Fruit fly (Drosophila melanogaster) whole organism, embryonic: Measurements from ENCODE around the gene CG8891.
A peak's percentile ranks its signal among the peaks of the same experiment; 100 is the strongest.

ENCODE experiments used
- Asciz ChIP-seq: fragments of 200-800 bp; sonication (Bioruptor generic); optimal IDR thresholded peaks from 2 replicates; lab custom pipeline; 2017; ENCODE audit warnings: missing biosample characterization, mild to moderate bottlenecking, missing genetic modification characterization, missing genetic modification reagents
- Atf6 ChIP-seq: fragments of 200-800 bp; sonication (Bioruptor generic); IDR thresholded peaks from 2 replicates; pipeline ENCODE4 v1.3.6; 2022; ENCODE audit warnings: missing biosample characterization, missing genetic modification characterization
- Awh ChIP-seq: fragments of 200-800 bp; sonication (Bioruptor generic); IDR thresholded peaks from 2 replicates; pipeline ENCODE4, ENCODE4 v1.3.6; 2022; ENCODE audit warnings: missing biosample characterization, missing genetic modification characterization
- CG11085 ChIP-seq: fragments of 200-800 bp; sonication (Bioruptor generic); IDR thresholded peaks from 2 replicates; pipeline ENCODE4 v1.3.6; 2022; ENCODE audit warnings: missing biosample characterization, missing genetic modification characterization
- CG13123 ChIP-seq: fragments of 200-800 bp; sonication (Bioruptor generic); optimal IDR thresholded peaks from 2 replicates; lab custom pipeline; 2016; ENCODE audit warnings: missing biosample characterization, missing genetic modification characterization
- CG14014 ChIP-seq: fragments of 200-800 bp; sonication (Bioruptor generic); IDR thresholded peaks from 2 replicates; pipeline ENCODE4 v1.3.6; 2022; ENCODE audit warnings: missing biosample characterization, missing genetic modification characterization
- CG14050 ChIP-seq: fragments of 200-800 bp; sonication (Bioruptor generic); IDR thresholded peaks from 3 replicates; pipeline ENCODE4 v1.3.6; 2022; ENCODE audit warnings: missing biosample characterization, missing genetic modification characterization
- CG16815 ChIP-seq: fragments of 200-800 bp; sonication (Bioruptor generic); optimal IDR thresholded peaks from 3 replicates; lab custom pipeline; 2017; ENCODE audit warnings: missing biosample characterization, mild to moderate bottlenecking, missing genetic modification characterization
- CG17385 ChIP-seq: fragments of 200-800 bp; sonication (Bioruptor generic); optimal IDR thresholded peaks from 3 replicates; lab custom pipeline; 2018; ENCODE audit warnings: missing biosample characterization, mild to moderate bottlenecking, missing genetic modification characterization
- CG17912 ChIP-seq: fragments of 200-800 bp; sonication (Bioruptor generic); optimal IDR thresholded peaks from 2 replicates; lab custom pipeline; 2018; ENCODE audit warnings: missing biosample characterization, mild to moderate bottlenecking, missing genetic modification characterization
- CG18262 ChIP-seq: fragments of 200-800 bp; optimal IDR thresholded peaks from 3 replicates; lab custom pipeline; 2019; ENCODE audit warnings: missing biosample characterization, mild to moderate bottlenecking, missing genetic modification characterization, moderate library complexity
- CG2199 ChIP-seq: fragments of 200-800 bp; sonication (Bioruptor generic); IDR thresholded peaks from 3 replicates; pipeline ENCODE4 v1.3.6; 2022; ENCODE audit warnings: missing biosample characterization, missing genetic modification characterization
- CG31224 ChIP-seq: fragments of 200-800 bp; sonication (Bioruptor generic); IDR thresholded peaks from 2 replicates; pipeline ENCODE4 v1.3.6; 2022; ENCODE audit warnings: missing biosample characterization, missing genetic modification characterization
- CG31441 ChIP-seq: fragments of 200-800 bp; sonication (Bioruptor generic); IDR thresholded peaks from 2 replicates; pipeline ENCODE4 v1.3.6; 2022; ENCODE audit warnings: missing biosample characterization, missing genetic modification characterization
- CG3726 ChIP-seq: fragments of 200-800 bp; sonication (Bioruptor generic); IDR thresholded peaks from 3 replicates; pipeline ENCODE4, ENCODE4 v1.3.6; 2022; ENCODE audit warnings: missing biosample characterization, missing genetic modification characterization
- CG3838 ChIP-seq: fragments of 200-800 bp; sonication (Bioruptor generic); optimal IDR thresholded peaks from 3 replicates; lab custom pipeline; 2016; ENCODE audit warnings: missing biosample characterization, missing genetic modification characterization
- CG7963 ChIP-seq: fragments of 200-800 bp; sonication (Bioruptor generic); IDR thresholded peaks from 3 replicates; pipeline ENCODE4 v1.3.6; 2022; ENCODE audit warnings: missing biosample characterization, missing genetic modification characterization; ENCODE audit not compliant: partially characterized antibody
- CG9817 ChIP-seq: fragments of 200-800 bp; sonication (Bioruptor generic); optimal IDR thresholded peaks from 2 replicates; lab custom pipeline; 2018; ENCODE audit warnings: missing biosample characterization, mild to moderate bottlenecking, missing genetic modification characterization, moderate library complexity
- Dip2 ChIP-seq: fragments of 200-800 bp; sonication (Bioruptor generic); IDR thresholded peaks from 2 replicates; pipeline ENCODE4 v1.3.6; 2022; ENCODE audit warnings: missing biosample characterization, missing genetic modification characterization
- Doc3 ChIP-seq: fragments of 200-800 bp; sonication (Bioruptor generic); IDR thresholded peaks from 3 replicates; pipeline ENCODE4 v1.3.6; 2022; ENCODE audit warnings: missing biosample characterization, missing genetic modification characterization; ENCODE audit not compliant: partially characterized antibody
- Elba2 ChIP-seq: fragments of 200-800 bp; sonication (Bioruptor generic); optimal IDR thresholded peaks from 3 replicates; lab custom pipeline; 2016; ENCODE audit warnings: missing biosample characterization, missing genetic modification characterization
- HLH4C ChIP-seq: fragments of 200-800 bp; sonication (Bioruptor generic); IDR thresholded peaks from 3 replicates; pipeline ENCODE4 v1.3.6; 2022; ENCODE audit warnings: missing biosample characterization, missing genetic modification characterization; ENCODE audit not compliant: partially characterized antibody
- Hr3 ChIP-seq: fragments of 200-800 bp; sonication (Bioruptor generic); optimal IDR thresholded peaks from 3 replicates; lab custom pipeline; 2016; ENCODE audit warnings: missing biosample characterization, missing genetic modification characterization
- Hr39 ChIP-seq: fragments of >200 bp; optimal IDR thresholded peaks from 2 replicates; lab custom pipeline; 2017
- Hr78 ChIP-seq, 2 experiments: fragments of 200-800 bp in 1 of 2; fragments of >200 bp in 1 of 2; sonication (Bioruptor generic) in 1 of 2; optimal IDR thresholded peaks; 2 replicates each; lab custom pipeline; 2017 to 2019; ENCODE audit warnings: missing biosample characterization in 2 of 2, missing genetic modification characterization in 2 of 2, mild to moderate bottlenecking in 1 of 2, moderate library complexity in 1 of 2
- MBD-R2 ChIP-seq: fragments of 200-800 bp; sonication (Bioruptor generic); IDR thresholded peaks from 2 replicates; pipeline ENCODE4 v1.3.6; 2022; ENCODE audit warnings: missing biosample characterization, missing genetic modification characterization
- Ravus ChIP-seq: fragments of 200-800 bp; sonication (Bioruptor generic); IDR thresholded peaks from 2 replicates; pipeline ENCODE4 v1.3.6; 2022; ENCODE audit warnings: missing biosample characterization, missing genetic modification characterization
- abd-A ChIP-seq: fragments of 200-800 bp; sonication (Bioruptor generic); optimal IDR thresholded peaks from 3 replicates; lab custom pipeline; 2019; ENCODE audit warnings: missing biosample characterization, mild to moderate bottlenecking, missing genetic modification characterization, moderate library complexity
- amos ChIP-seq: fragments of 200-800 bp; sonication (Bioruptor generic); IDR thresholded peaks from 2 replicates; pipeline ENCODE4 v1.3.6; 2022; ENCODE audit warnings: missing biosample characterization, missing genetic modification characterization; ENCODE audit not compliant: partially characterized antibody
- az2 ChIP-seq: fragments of 200-800 bp; sonication (Bioruptor generic); optimal IDR thresholded peaks from 3 replicates; lab custom pipeline; 2016; ENCODE audit warnings: missing biosample characterization, missing genetic modification characterization
- bab2 ChIP-seq: fragments of 200-800 bp; sonication (Bioruptor generic); optimal IDR thresholded peaks from 2 replicates; lab custom pipeline; 2016; ENCODE audit warnings: missing biosample characterization, missing genetic modification characterization
- bigmax ChIP-seq: fragments of 200-800 bp; sonication (Bioruptor generic); optimal IDR thresholded peaks from 2 replicates; lab custom pipeline; 2018; ENCODE audit warnings: missing biosample characterization, mild to moderate bottlenecking, missing genetic modification characterization
- crol ChIP-seq: fragments of 200-800 bp; sonication (Bioruptor generic); IDR thresholded peaks from 2 replicates; pipeline ENCODE4 v1.3.6; 2022; ENCODE audit warnings: missing biosample characterization, missing genetic modification characterization
- dimm ChIP-seq: fragments of 200-800 bp; sonication (Bioruptor generic); IDR thresholded peaks from 2 replicates; pipeline ENCODE4 v1.3.6; 2022; ENCODE audit warnings: missing biosample characterization, missing genetic modification characterization
- esg ChIP-seq: fragments of 200-800 bp; sonication (Bioruptor generic); conservative IDR thresholded peaks from 2 replicates; pipeline ENCODE4 v1.3.6; 2022; ENCODE audit warnings: missing biosample characterization, missing genetic modification characterization
- fd3F ChIP-seq: fragments of 200-800 bp; sonication (Bioruptor generic); optimal IDR thresholded peaks from 2 replicates; lab custom pipeline; 2018; ENCODE audit warnings: missing biosample characterization, mild to moderate bottlenecking, missing genetic modification characterization, moderate library complexity
- gt ChIP-seq: fragments of 200-800 bp; sonication (Bioruptor generic); IDR thresholded peaks from 2 replicates; pipeline ENCODE4 v1.3.6; 2022; ENCODE audit warnings: missing biosample characterization, missing genetic modification characterization
- hb ChIP-seq: fragments of 200-800 bp; sonication (Bioruptor generic); IDR thresholded peaks from 3 replicates; pipeline ENCODE4 v1.3.6; 2022; ENCODE audit warnings: missing biosample characterization, missing genetic modification characterization; ENCODE audit not compliant: partially characterized antibody
- lbe ChIP-seq: fragments of 200-800 bp; sonication (Bioruptor generic); optimal IDR thresholded peaks from 2 replicates; lab custom pipeline; 2016; ENCODE audit warnings: missing biosample characterization, mild to moderate bottlenecking, missing genetic modification characterization
- lmd ChIP-seq: fragments of 200-800 bp; sonication (Bioruptor generic); IDR thresholded peaks from 2 replicates; pipeline ENCODE4 v1.3.6; 2022; ENCODE audit warnings: missing biosample characterization, missing genetic modification characterization
- maf-S ChIP-seq: fragments of 200-800 bp; sonication (Bioruptor generic); optimal IDR thresholded peaks from 2 replicates; lab custom pipeline; 2016; ENCODE audit warnings: missing biosample characterization, missing genetic modification characterization
- nerfin-2 ChIP-seq: fragments of 200-800 bp; sonication (Bioruptor generic); IDR thresholded peaks from 2 replicates; pipeline ENCODE4 v1.3.6; 2022; ENCODE audit warnings: missing biosample characterization, missing genetic modification characterization; ENCODE audit not compliant: partially characterized antibody
- pan ChIP-seq, 4 experiments: fragments of >200 bp in 3 of 4; fragments of 200-800 bp in 1 of 4; sonication (Bioruptor generic) in 1 of 4; optimal IDR thresholded peaks in 3 of 4; IDR thresholded peaks in 1 of 4; 2 replicates each; pipeline versions ENCODE4 v1.3.6 to Lab custom; 2017 to 2022; ENCODE audit warnings: missing biosample characterization in 2 of 4, missing genetic modification characterization in 2 of 4, mixed read lengths in 1 of 4
- pfk ChIP-seq: fragments of 200-800 bp; sonication (Bioruptor generic); optimal IDR thresholded peaks from 2 replicates; lab custom pipeline; 2018; ENCODE audit warnings: missing biosample characterization, mild to moderate bottlenecking, missing genetic modification characterization, moderate library complexity
- ro ChIP-seq: fragments of 200-800 bp; sonication (Bioruptor generic); IDR thresholded peaks from 2 replicates; pipeline ENCODE4 v1.3.6; 2022; ENCODE audit warnings: missing biosample characterization, missing genetic modification characterization
- run ChIP-seq: fragments of 200-800 bp; sonication (Bioruptor generic); optimal IDR thresholded peaks from 3 replicates; lab custom pipeline; 2018; ENCODE audit warnings: missing biosample characterization, mild to moderate bottlenecking, missing genetic modification characterization
- sima ChIP-seq: fragments of 200-800 bp; sonication (Bioruptor generic); optimal IDR thresholded peaks from 2 replicates; lab custom pipeline; 2016; ENCODE audit warnings: missing biosample characterization, missing genetic modification characterization
- tx ChIP-seq: fragments of 200-800 bp; sonication (Bioruptor generic); optimal IDR thresholded peaks from 2 replicates; lab custom pipeline; 2016; ENCODE audit warnings: missing biosample characterization, missing genetic modification characterization

CG8891 gene

dm6 chr2L:4997401-4998259 is 18.5 kb upstream of the CG8891 start (continued):
- TF ChIP-seq ro (GFP tag; lab: Robert Waterston, UW): peak; percentile 99
- peak; percentile 96 for TF ChIP-seq run
- TF ChIP-seq CG18262 (tag; lab: Kevin White, UChicago): peak; percentile 99
- peak; percentile 81; the same call in 1 of the 3 replicates for TF ChIP-seq hb
- peak; percentile 99 for TF ChIP-seq MBD-R2 (GFP tag; lab: Robert Waterston, UW)
- TF ChIP-seq Ravus (GFP tag; lab: Robert Waterston, UW): peak; percentile 98
- peak; percentile 98 for TF ChIP-seq dimm (GFP tag; lab: Robert Waterston, UW)
- TF ChIP-seq lmd (GFP tag; lab: Robert Waterston, UW): peak; percentile 99
- TF ChIP-seq CG14014 (GFP tag; lab: Robert Waterston, UW): peak; percentile 99
- peak; percentile 99 for TF ChIP-seq Hr3 (GFP tag; lab: Kevin White, UChicago)
- TF ChIP-seq abd-A (tag; lab: Kevin White, UChicago): peak; percentile 96
- no peak for TF ChIP-seq pan (optimal IDR thresholded peaks at IDR 0.05; lab: Kevin White, UChicago)
- peak in 1 of 2 experiments; percentile 99 for TF ChIP-seq pan (GFP tag; optimal IDR thresholded peaks at IDR 0.05 in 1 of 2, IDR thresholded peaks at IDR 0.05 in 1 of 2)
- TF ChIP-seq maf-S (GFP tag; lab: Kevin White, UChicago): peak; percentile 99
- peak; percentile 99 for TF ChIP-seq CG31441 (GFP tag; lab: Robert Waterston, UW)
- no peak; the same call in 2 of the 3 replicates for TF ChIP-seq Doc3 (GFP tag; lab: Robert Waterston, UW)
- peak; percentile 66 for TF ChIP-seq HLH4C (GFP tag; lab: Robert Waterston, UW)
- TF ChIP-seq Hr39 (lab: Kevin White, UChicago): no peak
- peak; percentile 98 for TF ChIP-seq lbe (GFP tag; lab: Kevin White, UChicago)
- TF ChIP-seq CG13123 (GFP tag; lab: Kevin White, UChicago): peak; percentile 98
- TF ChIP-seq esg: peak; percentile 99
- peak; percentile 96 for TF ChIP-seq CG17912 (GFP tag; lab: Kevin White, UChicago)
- peak; percentile 97 for TF ChIP-seq CG31224
- TF ChIP-seq CG3838: peak; percentile 96
- TF ChIP-seq fd3F (GFP tag; lab: Kevin White, UChicago): peak; percentile 97
- TF ChIP-seq bigmax (GFP tag; lab: Kevin White, UChicago): peak; percentile 80
- peak; percentile 99 for TF ChIP-seq tx (GFP tag; lab: Kevin White, UChicago)
- TF ChIP-seq Atf6 (GFP tag; lab: Robert Waterston, UW): peak; percentile 99
- peak; percentile 97 for TF ChIP-seq sima (GFP tag; lab: Kevin White, UChicago)
- peak; percentile 78 for TF ChIP-seq Elba2 (GFP tag; lab: Kevin White, UChicago)
- peak; percentile 98 for TF ChIP-seq CG9817
- TF ChIP-seq nerfin-2 (GFP tag; lab: Robert Waterston, UW): peak; percentile 74
- peak; percentile 98 for TF ChIP-seq gt (GFP tag; lab: Robert Waterston, UW)
- TF ChIP-seq az2 (GFP tag; lab: Kevin White, UChicago): peak; percentile 99
- TF ChIP-seq bab2 (GFP tag; lab: Kevin White, UChicago): peak; percentile 99
- peak; percentile 79 for TF ChIP-seq Dip2 (GFP tag; lab: Robert Waterston, UW)
- peak; percentile 96 for TF ChIP-seq CG17385 (GFP tag; lab: Kevin White, UChicago)
- TF ChIP-seq CG11085 (GFP tag; lab: Robert Waterston, UW): peak; percentile 99
- peak; percentile 70 for TF ChIP-seq CG7963 (GFP tag; lab: Robert Waterston, UW)
- TF ChIP-seq CG3726 (GFP tag; lab: Robert Waterston, UW): peak; percentile 99
- peak; percentile 99 for TF ChIP-seq Awh
- TF ChIP-seq Hr78 (GFP tag; optimal IDR thresholded peaks at IDR 0.05; lab: Kevin White, UChicago): peak in 1 of 2 experiments; percentile 97
- peak; percentile 99 for TF ChIP-seq CG16815 (GFP tag; lab: Kevin White, UChicago)
- peak; percentile 96 for TF ChIP-seq crol (GFP tag; lab: Robert Waterston, UW)
- TF ChIP-seq amos: no peak
- peak; percentile 99 for TF ChIP-seq Asciz (GFP tag; lab: Kevin White, UChicago)
- TF ChIP-seq CG2199 (GFP tag; lab: Robert Waterston, UW): peak; percentile 99
- TF ChIP-seq CG14050 (GFP tag; lab: Robert Waterston, UW): peak; percentile 99
- peak; percentile 50 for TF ChIP-seq pfk (GFP tag; lab: Kevin White, UChicago)
